Fruit fly (Drosophila melanogaster): ENCODE measurements around the gene CG5167.

dm6 chr3R:12395880-12396279, 10.5 kb upstream of the CG5167 start, which contains the start of the genes CG10096 and CG10097:
- no peak for TF ChIP-seq Hr3 (GFP tag; optimal IDR thresholded peaks at IDR 0.05)
- no peak for TF ChIP-seq MESR4 (GFP tag; optimal IDR thresholded peaks at IDR 0.05)
- no peak for TF ChIP-seq Dfd (GFP tag; optimal IDR thresholded peaks at IDR 0.05)
- no peak for TF ChIP-seq tll (GFP tag; optimal IDR thresholded peaks at IDR 0.05)
- TF ChIP-seq CG17568 (GFP tag; optimal IDR thresholded peaks at IDR 0.05): no peak
- TF ChIP-seq CG6854 (GFP tag; optimal IDR thresholded peaks at IDR 0.05): no peak
- TF ChIP-seq jigr1 (GFP tag; IDR thresholded peaks at IDR 0.05): no peak
- TF ChIP-seq CG2120 (GFP tag; optimal IDR thresholded peaks at IDR 0.05): no peak
- TF ChIP-seq toy (GFP tag; IDR thresholded peaks at IDR 0.05): no peak
- no peak for TF ChIP-seq CG4820 (GFP tag; optimal IDR thresholded peaks at IDR 0.05)
- no peak for TF ChIP-seq dysf (GFP tag; IDR thresholded peaks at IDR 0.05)
- TF ChIP-seq CG30403 (GFP tag; optimal IDR thresholded peaks at IDR 0.05): no peak
- TF ChIP-seq CG6175 (GFP tag; IDR thresholded peaks at IDR 0.05): no peak

All from whole organism, embryonic.